Fruit fly (Drosophila melanogaster) whole organism, wandering third instar larva: ENCODE measurements around the gene dsx.

Source experiments
- Hr78 ChIP-seq: fragments of >200 bp; optimal IDR thresholded peaks from 2 replicates; lab custom pipeline; 2017; ENCODE audit warnings: missing biosample characterization, missing genetic modification characterization
- Rel ChIP-seq, 2 experiments: fragments of 200-800 bp; sonication (Bioruptor generic) in 1 of 2; optimal IDR thresholded peaks; 2 replicates in 1 of 2; 3 replicates in 1 of 2; lab custom pipeline; 2016 to 2019; ENCODE audit warnings: mild to moderate bottlenecking in 2 of 2, missing biosample characterization in 2 of 2, missing genetic modification characterization in 2 of 2, moderate library complexity in 1 of 2
- dl ChIP-seq, 2 experiments: fragments of 175-275, 200-275 bp in 1 of 2; fragments of 200-275 bp in 1 of 2; sonication (Bioruptor generic); optimal IDR thresholded peaks; lab custom pipeline; 2018; ENCODE audit warnings: mild to moderate bottlenecking in 2 of 2, missing biosample characterization in 2 of 2, missing genetic modification characterization in 2 of 2, moderate library complexity in 2 of 2; ENCODE audit not compliant: partially characterized antibody in 2 of 2, insufficient read depth in 1 of 2
- h ChIP-seq: fragments of 200-800 bp; sonication (Bioruptor generic); optimal IDR thresholded peaks from 3 replicates; lab custom pipeline; 2016; ENCODE audit warnings: missing biosample characterization, mild to moderate bottlenecking, missing genetic modification characterization
- psq ChIP-seq: fragments of 200-800 bp; sonication (Bioruptor generic); optimal IDR thresholded peaks from 3 replicates; lab custom pipeline; 2017; ENCODE audit warnings: missing biosample characterization, mild to moderate bottlenecking, missing genetic modification characterization, moderate library complexity
- woc ChIP-seq: sonication (Bioruptor generic); optimal IDR thresholded peaks from 2 replicates; lab custom pipeline; 2016; ENCODE audit warnings: missing biosample characterization, mild to moderate bottlenecking, missing genetic modification characterization

DNA sequence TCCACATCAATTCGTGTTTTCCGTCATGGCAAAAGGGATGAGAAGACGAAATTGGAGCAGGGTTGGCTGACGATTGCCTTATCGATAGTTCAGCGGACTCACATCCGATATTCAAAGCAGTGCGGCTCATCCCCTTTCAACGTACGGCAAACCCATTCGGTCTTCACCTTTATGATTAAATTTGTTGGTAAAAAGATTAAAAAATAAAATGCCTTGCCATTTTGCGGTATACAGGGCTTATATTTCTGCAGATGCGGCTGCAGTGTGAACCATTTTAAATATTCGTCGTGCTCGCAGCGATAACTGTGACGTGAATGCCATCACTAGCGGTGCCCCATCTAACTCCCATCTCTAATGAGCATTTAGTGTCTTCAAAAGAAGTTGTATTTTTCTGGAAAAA is 59.9 kb downstream of the dsx start, which contains the start of the genes Taf7 and EMC1:
- TF ChIP-seq dl (GFP tag; optimal IDR thresholded peaks at IDR 0.05; lab: Kevin White, UChicago; ENCODE audit: insufficient read depth in 1 of 2, partially characterized antibody in 2 of 2) (no peak), h (no peak), Hr78 (no peak), Rel (GFP tag; optimal IDR thresholded peaks at IDR 0.05; lab: Kevin White, UChicago) (no peak), Rel (tag; optimal IDR thresholded peaks at IDR 0.05; lab: Kevin White, UChicago) (no peak), psq (no peak), woc (GFP tag; lab: Kevin White, UChicago) (no peak)
